Worm (Caenorhabditis elegans) whole organism, young adult: Measurements from ENCODE around the gene cutl-25.

Experiments
- Y56A3A.18 ChIP-seq: fragments of 200-800 bp; sonication (Bioruptor generic); IDR thresholded peaks from 2 replicates; pipeline ENCODE4 v1.3.6; 2022; ENCODE audit warnings: missing genetic modification reagents, missing genetic modification characterization, missing compliant biosample characterization
- ZK185.1 ChIP-seq: sonication (generic microtip); optimal IDR thresholded peaks from 2 replicates; lab custom pipeline; 2016; ENCODE audit warnings: mild to moderate bottlenecking, missing genetic modification characterization, missing compliant biosample characterization; ENCODE audit not compliant: poor library complexity, severe bottlenecking
- dox-1 ChIP-seq: fragments of 200-800 bp; sonication (Bioruptor generic); IDR thresholded peaks from 2 replicates; pipeline ENCODE4 v1.3.6; 2022; ENCODE audit warnings: missing genetic modification reagents, missing genetic modification characterization, missing compliant biosample characterization
- ekl-4 ChIP-seq: fragments of 200-800 bp; sonication (Bioruptor generic); IDR thresholded peaks from 2 replicates; pipeline ENCODE4 v1.3.6; 2022; ENCODE audit warnings: missing genetic modification reagents, missing genetic modification characterization, missing compliant biosample characterization
- nhr-80 ChIP-seq: sonication (generic microtip); optimal IDR thresholded peaks from 2 replicates; lab custom pipeline; 2016; ENCODE audit warnings: missing genetic modification characterization, missing compliant biosample characterization
- snpc-1.1 ChIP-seq: sonication (generic microtip); optimal IDR thresholded peaks from 2 replicates; lab custom pipeline; 2017; ENCODE audit warnings: missing genetic modification characterization, mild to moderate bottlenecking, missing compliant biosample characterization, antibody characterized with exemption, moderate library complexity, missing genotype, missing genetic modification reagents; ENCODE audit not compliant: insufficient read depth
- ztf-3 ChIP-seq: fragments of 200-800 bp; sonication (Bioruptor generic); optimal IDR thresholded peaks from 2 replicates; lab custom pipeline; 2018; ENCODE audit warnings: mild to moderate bottlenecking, missing genetic modification characterization, missing compliant biosample characterization

DNA sequence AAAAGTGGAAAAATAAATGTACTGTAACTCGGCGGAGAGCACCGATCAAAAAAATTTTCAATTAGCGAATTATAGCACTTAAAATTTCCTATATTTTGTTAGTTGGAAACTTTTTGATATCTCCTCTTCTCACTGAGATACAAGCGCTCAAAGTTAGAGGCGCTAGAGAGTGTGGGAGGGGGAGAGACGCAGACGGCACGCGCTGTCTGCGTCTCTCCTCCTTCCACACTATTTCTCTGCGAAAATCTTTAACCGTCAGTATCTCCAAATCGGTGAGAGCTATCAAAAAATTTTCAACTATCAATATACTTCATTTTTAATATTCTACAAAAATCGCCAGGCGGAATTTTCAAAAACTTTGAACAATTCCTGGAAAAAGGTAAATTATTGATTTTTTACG is 19.8 kb upstream of the cutl-25 start:
- TF ChIP-seq ekl-4 (GFP tag; lab: Robert Waterston, UW): no peak
- TF ChIP-seq dox-1 (GFP tag; lab: Robert Waterston, UW): no peak
- TF ChIP-seq ZK185.1 (tag; lab: Kevin White, UChicago): no peak
- no peak for TF ChIP-seq snpc-1.1 (tag; lab: Kevin White, UChicago)
- TF ChIP-seq ztf-3: no peak
- no peak for TF ChIP-seq Y56A3A.18 (GFP tag; lab: Robert Waterston, UW)
- no peak for TF ChIP-seq nhr-80 (tag; lab: Kevin White, UChicago)
